ENCODE assay signal across 2 fruit fly cellular contexts in genomic region chrX:6705890-6706289, dm6.
A peak's percentile ranks its signal among the peaks of the same experiment; 100 is the strongest.
TF ChIP-seq lines count a peak whose summit lies in the region.

No protein-coding gene starts in this region.

- TF ChIP-seq CTCF in whole organism, embryonic (GFP tag; optimal IDR thresholded peaks at IDR 0.05; lab: Kevin White, UChicago): no peak

TF ChIP-seq in whole organism, embryonic, 481 proteins besides CTCF, POLR2A, EP300 and RAD21:
- peak; percentile 8 for TF ChIP-seq grau (tag; optimal IDR thresholded peaks at IDR 0.05; lab: Kevin White, UChicago)
- TF ChIP-seq sisA (GFP tag; IDR thresholded peaks at IDR 0.05; lab: Robert Waterston, UW): no peak
- TF ChIP-seq CG17385 (GFP tag; optimal IDR thresholded peaks at IDR 0.05; lab: Kevin White, UChicago): no peak
- TF ChIP-seq CG2678 (tag; optimal IDR thresholded peaks at IDR 0.05; lab: Kevin White, UChicago): peak; percentile 3
- no peak for TF ChIP-seq lmd (GFP tag; IDR thresholded peaks at IDR 0.05; lab: Robert Waterston, UW)
- no peak for TF ChIP-seq Meics (GFP tag; optimal IDR thresholded peaks at IDR 0.05; lab: Kevin White, UChicago)
- peak; percentile 23 for TF ChIP-seq sens (GFP tag; lab: Kevin White, UChicago)
- TF ChIP-seq Trl (optimal IDR thresholded peaks at IDR 0.05; lab: Kevin White, UChicago): no peak
- no peak for TF ChIP-seq Trl (GFP tag; optimal IDR thresholded peaks at IDR 0.05; lab: Kevin White, UChicago)
- no peak for TF ChIP-seq CG5953 (GFP tag; IDR thresholded peaks at IDR 0.05; lab: Robert Waterston, UW)
- TF ChIP-seq CG4820 (GFP tag; optimal IDR thresholded peaks at IDR 0.05; lab: Kevin White, UChicago): no peak
- TF ChIP-seq CG2199 (GFP tag; IDR thresholded peaks at IDR 0.05; lab: Robert Waterston, UW): peak; percentile 59; the same call in 1 of the 3 replicates
- no peak for TF ChIP-seq CG17802 (tag; optimal IDR thresholded peaks at IDR 0.05; lab: Kevin White, UChicago)
- no peak for TF ChIP-seq CG6254 (GFP tag; optimal IDR thresholded peaks at IDR 0.05; lab: Kevin White, UChicago)
- TF ChIP-seq CG15601 (tag; optimal IDR thresholded peaks at IDR 0.05; lab: Kevin White, UChicago): no peak
- no peak for TF ChIP-seq CG34224 (GFP tag; IDR thresholded peaks at IDR 0.05; lab: Robert Waterston, UW; ENCODE audit: partially characterized antibody)
- no peak for TF ChIP-seq schlank (tag; optimal IDR thresholded peaks at IDR 0.05; lab: Kevin White, UChicago)
- no peak for TF ChIP-seq Myb (GFP tag; optimal IDR thresholded peaks at IDR 0.05; lab: Kevin White, UChicago)
- no peak for TF ChIP-seq CG7928 (GFP tag; optimal IDR thresholded peaks at IDR 0.05; lab: Kevin White, UChicago)
- peak in 1 of 2 experiments; percentile 81 for TF ChIP-seq Pdp1 (GFP tag; optimal IDR thresholded peaks at IDR 0.05; lab: Kevin White, UChicago)
- TF ChIP-seq YL-1 (GFP tag; optimal IDR thresholded peaks at IDR 0.05; lab: Kevin White, UChicago): no peak
- TF ChIP-seq Oli (tag; optimal IDR thresholded peaks at IDR 0.05; lab: Kevin White, UChicago): no peak
- TF ChIP-seq CG3847 (GFP tag; IDR thresholded peaks at IDR 0.05; lab: Robert Waterston, UW): no peak
- no peak for TF ChIP-seq Atf3 (GFP tag; optimal IDR thresholded peaks at IDR 0.05; lab: Kevin White, UChicago)
- 0 out of 2 replicates have a peak, but pooled peaks have one; percentile 5 for TF ChIP-seq CG14441 (GFP tag; IDR thresholded peaks at IDR 0.05; lab: Robert Waterston, UW)
- no peak for TF ChIP-seq pfk (GFP tag; optimal IDR thresholded peaks at IDR 0.05; lab: Kevin White, UChicago)
- no peak for TF ChIP-seq Jarid2 (GFP tag; optimal IDR thresholded peaks at IDR 0.05; lab: Kevin White, UChicago)
- no peak for TF ChIP-seq nerfin-1 (tag; optimal IDR thresholded peaks at IDR 0.05; lab: Kevin White, UChicago)
- TF ChIP-seq br (optimal IDR thresholded peaks at IDR 0.05; lab: Kevin White, UChicago): no peak
- TF ChIP-seq knrl (GFP tag; IDR thresholded peaks at IDR 0.05; lab: Robert Waterston, UW; ENCODE audit: partially characterized antibody): no peak
- TF ChIP-seq CG4328 (GFP tag; optimal IDR thresholded peaks at IDR 0.05; lab: Kevin White, UChicago): no peak
- TF ChIP-seq CG17186 (GFP tag; optimal IDR thresholded peaks at IDR 0.05; lab: Kevin White, UChicago): no peak
- TF ChIP-seq CG4707 (GFP tag; optimal IDR thresholded peaks at IDR 0.05; lab: Kevin White, UChicago): no peak
- no peak for TF ChIP-seq CG10543 (GFP tag; optimal IDR thresholded peaks at IDR 0.05; lab: Kevin White, UChicago)
TF ChIP-seq in whole organism, embryonic: peak in this region for 6.

TF ChIP-seq in whole organism, prepupa, 60 proteins besides CTCF, POLR2A, EP300 and RAD21:
- TF ChIP-seq CG4318 (GFP tag; optimal IDR thresholded peaks at IDR 0.05; lab: Kevin White, UChicago): no peak
- TF ChIP-seq vri (GFP tag; optimal IDR thresholded peaks at IDR 0.05; lab: Kevin White, UChicago): peak; percentile 88
